Worm (Caenorhabditis elegans) whole organism, L2 larva: ENCODE measurements around the gene F58F12.1.

Experiments
- ZK546.5 ChIP-seq: sonication (generic microtip); optimal IDR thresholded peaks from 2 replicates; lab custom pipeline; 2017; ENCODE audit warnings: missing biosample characterization, missing genetic modification characterization
- aly-2 ChIP-seq: fragments of 150-350 bp; optimal IDR thresholded peaks from 2 replicates; lab custom pipeline; 2014; ENCODE audit warnings: missing biosample characterization, missing genetic modification characterization
- egl-27 ChIP-seq: sonication (generic microtip); optimal IDR thresholded peaks from 3 replicates; lab custom pipeline; 2017; ENCODE audit warnings: missing biosample characterization, missing genetic modification reagents, missing genetic modification characterization
- lin-13 ChIP-seq: fragments of 150-350 bp; optimal IDR thresholded peaks from 2 replicates; lab custom pipeline; 2014; ENCODE audit warnings: missing biosample characterization, missing genetic modification reagents, missing genetic modification characterization
- mdl-1 ChIP-seq, 2 experiments: fragments of 150-350 bp in 1 of 2; sonication (generic microtip) in 1 of 2; optimal IDR thresholded peaks; 2 replicates each; lab custom pipeline; 2017; ENCODE audit warnings: missing biosample characterization in 2 of 2, missing genetic modification characterization in 2 of 2
- nhr-10 ChIP-seq: sonication (generic microtip); optimal IDR thresholded peaks from 2 replicates; lab custom pipeline; 2017; ENCODE audit warnings: missing biosample characterization, missing genetic modification characterization
- nhr-77 ChIP-seq: fragments of 150-350 bp; optimal IDR thresholded peaks from 2 replicates; lab custom pipeline; 2014; ENCODE audit warnings: missing biosample characterization, missing genetic modification characterization
- peb-1 ChIP-seq: fragments of 150-350 bp; optimal IDR thresholded peaks from 2 replicates; lab custom pipeline; 2014; ENCODE audit warnings: missing biosample characterization, missing genetic modification characterization

DNA sequence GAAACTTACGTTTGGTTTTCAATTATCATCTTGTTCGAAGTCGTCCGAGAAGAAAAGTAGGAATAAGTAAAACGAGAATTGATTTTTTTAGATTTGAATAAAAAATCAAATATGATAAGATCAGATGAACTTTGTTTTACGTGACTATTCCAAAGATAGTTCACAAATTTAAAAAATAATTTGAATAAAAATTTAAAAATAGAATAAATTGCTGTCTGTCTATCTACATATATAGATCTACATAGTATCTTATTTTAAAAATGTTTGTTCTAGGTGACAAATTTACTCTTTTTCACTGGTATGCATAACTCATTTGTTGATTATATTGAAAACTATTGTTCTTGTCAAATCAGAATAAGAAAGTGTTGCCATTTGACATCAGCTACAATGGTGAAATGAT, 4.5 kb downstream of the F58F12.1 start, which contains the start of gene F58F12.2:
- no peak for TF ChIP-seq lin-13
- TF ChIP-seq peb-1, result no peak
- no peak for TF ChIP-seq nhr-10 (tag; lab: Kevin White, UChicago)
- TF ChIP-seq mdl-1 (tag; optimal IDR thresholded peaks at IDR 0.05; lab: Kevin White, UChicago), result no peak
- no peak for TF ChIP-seq egl-27
- no peak for TF ChIP-seq aly-2 (tag; lab: Kevin White, UChicago)
- TF ChIP-seq nhr-77, result no peak
- TF ChIP-seq ZK546.5, result no peak
